Worm (Caenorhabditis elegans) whole organism, young adult: Measurements from ENCODE around the gene ctl-2.

Experiments used
- F49E8.2 ChIP-seq: sonication (generic microtip); optimal IDR thresholded peaks from 3 replicates; lab custom pipeline; 2017; ENCODE audit warnings: missing genetic modification characterization, mild to moderate bottlenecking, missing compliant biosample characterization, antibody characterized with exemption, moderate library complexity; ENCODE audit not compliant: insufficient read depth
- lsy-27 ChIP-seq: sonication (generic microtip); optimal IDR thresholded peaks from 2 replicates; lab custom pipeline; 2017; ENCODE audit warnings: missing genetic modification characterization, mild to moderate bottlenecking, missing compliant biosample characterization, antibody characterized with exemption, missing genotype, borderline replicate concordance; ENCODE audit not compliant: insufficient read depth

- TF ChIP-seq F49E8.2 (tag; lab: Kevin White, UChicago): no peak
- TF ChIP-seq lsy-27 (tag; lab: Kevin White, UChicago): no peak
These were observed 25.4 kb downstream of the ctl-2 start, which contains the start of gene Y54G11A.3 for ce11 chrII:14276409-14276808.
